Worm (Caenorhabditis elegans): ENCODE measurements around the gene C18D11.10.

DNA sequence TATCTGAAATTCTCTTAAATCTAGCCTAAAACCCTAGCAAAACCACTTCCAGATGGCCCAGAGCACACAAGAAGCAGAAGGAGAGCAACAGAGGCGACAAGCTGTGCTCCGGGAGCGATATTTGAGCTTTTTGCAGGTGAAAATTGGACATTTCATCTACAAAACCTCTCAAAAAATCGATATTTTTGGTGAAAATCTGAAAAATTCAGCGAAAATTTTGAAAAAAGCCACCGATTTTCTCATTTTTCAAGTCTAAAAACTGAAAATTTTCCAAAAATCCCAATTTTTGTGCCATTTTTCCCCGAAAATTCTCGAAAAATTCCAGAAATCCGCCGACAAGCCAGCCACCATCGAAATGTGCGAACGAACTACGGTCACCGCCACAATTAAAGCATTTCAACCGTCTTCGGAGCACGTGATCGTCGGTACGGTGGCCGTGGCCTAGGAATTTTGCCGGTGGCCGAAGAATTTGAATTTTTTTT, 27.3 kb upstream of the C18D11.10 start, which contains the start of gene C24H11.5:
- TF ChIP-seq zag-1 (tag; optimal IDR thresholded peaks at IDR 0.05) (no peak), gmeb-1 (tag; optimal IDR thresholded peaks at IDR 0.05) (no peak), mdl-1 (tag; optimal IDR thresholded peaks at IDR 0.05) (no peak), ZK546.5 (tag; optimal IDR thresholded peaks at IDR 0.05) (no peak), nhr-237 (tag; optimal IDR thresholded peaks at IDR 0.05) (no peak), nhr-12 (tag; optimal IDR thresholded peaks at IDR 0.05) (no peak), lin-11 (tag; optimal IDR thresholded peaks at IDR 0.05) (no peak), elt-3 (tag; optimal IDR thresholded peaks at IDR 0.05) (no peak), nhr-77 (tag; optimal IDR thresholded peaks at IDR 0.05) (no peak), unc-55 (GFP tag; optimal IDR thresholded peaks at IDR 0.05) (no peak), nhr-25 (tag; optimal IDR thresholded peaks at IDR 0.05) (no peak), egl-27 (tag; optimal IDR thresholded peaks at IDR 0.05) (no peak), aly-2 (tag; optimal IDR thresholded peaks at IDR 0.05) (no peak)
